Fruit fly (Drosophila melanogaster) whole organism, embryonic: ENCODE measurements around the gene CG18428.
A peak's percentile ranks its signal among the peaks of the same experiment; 100 is the strongest.

Experiments
- Asciz ChIP-seq: fragments of 200-800 bp; sonication (Bioruptor generic); optimal IDR thresholded peaks from 2 replicates; lab custom pipeline; 2017; ENCODE audit warnings: missing biosample characterization, mild to moderate bottlenecking, missing genetic modification characterization, missing genetic modification reagents
- CG1024 ChIP-seq: fragments of 200-800 bp; sonication (Bioruptor generic); IDR thresholded peaks from 2 replicates; pipeline ENCODE4 v1.3.6; 2022; ENCODE audit warnings: missing biosample characterization, missing genetic modification characterization
- CG10959 ChIP-seq: fragments of 200-800 bp; sonication (Bioruptor generic); IDR thresholded peaks from 2 replicates; pipeline ENCODE4 v1.3.6; 2022; ENCODE audit warnings: missing biosample characterization, missing genetic modification characterization
- CG11398 ChIP-seq: fragments of 200-800 bp; sonication (Bioruptor generic); optimal IDR thresholded peaks from 2 replicates; lab custom pipeline; 2016; ENCODE audit warnings: missing biosample characterization, missing genetic modification characterization
- CG12659 ChIP-seq: fragments of 200-800 bp; sonication (Bioruptor generic); optimal IDR thresholded peaks from 3 replicates; lab custom pipeline; 2017; ENCODE audit warnings: mild to moderate bottlenecking, missing biosample characterization, missing genetic modification reagents, missing genetic modification characterization
- CG13424 ChIP-seq: fragments of 200-800 bp; sonication (Bioruptor generic); optimal IDR thresholded peaks from 2 replicates; lab custom pipeline; 2019; ENCODE audit warnings: missing biosample characterization, mild to moderate bottlenecking, missing genetic modification characterization, moderate library complexity
- CG1603 ChIP-seq: fragments of 200-800 bp; sonication (Bioruptor generic); optimal IDR thresholded peaks from 2 replicates; lab custom pipeline; 2019; ENCODE audit warnings: missing biosample characterization, mild to moderate bottlenecking, missing genetic modification characterization, moderate library complexity
- CG18599 ChIP-seq: fragments of 200-800 bp; sonication (Bioruptor generic); optimal IDR thresholded peaks from 3 replicates; lab custom pipeline; 2017; ENCODE audit warnings: missing biosample characterization, missing genetic modification characterization, mild to moderate bottlenecking, moderate library complexity, missing genetic modification reagents
- CG2120 ChIP-seq: fragments of 200-800 bp; sonication (Bioruptor generic); optimal IDR thresholded peaks from 3 replicates; lab custom pipeline; 2016; ENCODE audit warnings: missing biosample characterization, missing genetic modification characterization
- CG2202 ChIP-seq: fragments of 200-800 bp; sonication (Bioruptor generic); optimal IDR thresholded peaks from 2 replicates; lab custom pipeline; 2018; ENCODE audit warnings: missing biosample characterization, mild to moderate bottlenecking, missing genetic modification characterization
- CG2678 ChIP-seq: fragments of 200-800 bp; sonication (Bioruptor generic); optimal IDR thresholded peaks from 3 replicates; lab custom pipeline; 2019; ENCODE audit warnings: missing biosample characterization, mild to moderate bottlenecking, missing genetic modification characterization, moderate library complexity
- CG31441 ChIP-seq: fragments of 200-800 bp; sonication (Bioruptor generic); IDR thresholded peaks from 2 replicates; pipeline ENCODE4 v1.3.6; 2022; ENCODE audit warnings: missing biosample characterization, missing genetic modification characterization
- CG3281 ChIP-seq: fragments of 200-800 bp; sonication (Bioruptor generic); optimal IDR thresholded peaks from 3 replicates; lab custom pipeline; 2017; ENCODE audit warnings: missing biosample characterization, mild to moderate bottlenecking, missing genetic modification characterization
- CG3847 ChIP-seq: fragments of 200-800 bp; sonication (Bioruptor generic); IDR thresholded peaks from 2 replicates; pipeline ENCODE4 v1.3.6; 2022; ENCODE audit warnings: missing biosample characterization, missing genetic modification characterization
- CG6854 ChIP-seq: fragments of 200-800 bp; sonication (Bioruptor generic); optimal IDR thresholded peaks from 3 replicates; lab custom pipeline; 2017; ENCODE audit warnings: missing biosample characterization, mild to moderate bottlenecking, missing genetic modification characterization
- CG7556 ChIP-seq: fragments of 200-800 bp; sonication (Bioruptor generic); optimal IDR thresholded peaks from 2 replicates; lab custom pipeline; 2017; ENCODE audit warnings: missing biosample characterization, mild to moderate bottlenecking, missing genetic modification characterization
- CG9727 ChIP-seq: fragments of 200-800 bp; sonication (Bioruptor generic); optimal IDR thresholded peaks from 3 replicates; lab custom pipeline; 2017; ENCODE audit warnings: missing biosample characterization, mild to moderate bottlenecking, missing genetic modification characterization
- CoRest ChIP-seq: fragments of 200-800 bp; sonication (Bioruptor generic); optimal IDR thresholded peaks from 3 replicates; lab custom pipeline; 2018; ENCODE audit warnings: missing biosample characterization, mild to moderate bottlenecking, missing genetic modification characterization, moderate library complexity
- Dad ChIP-seq: fragments of 200-800 bp; sonication (Bioruptor generic); optimal IDR thresholded peaks from 3 replicates; lab custom pipeline; 2016; ENCODE audit warnings: missing biosample characterization, missing genetic modification characterization
- Fer1 ChIP-seq: fragments of 200-800 bp; sonication (Bioruptor generic); optimal IDR thresholded peaks from 2 replicates; lab custom pipeline; 2017; ENCODE audit warnings: missing biosample characterization, mild to moderate bottlenecking, missing genetic modification characterization
- Max ChIP-seq: fragments of 200-800 bp; sonication (Bioruptor generic); optimal IDR thresholded peaks from 2 replicates; lab custom pipeline; 2016; ENCODE audit warnings: missing biosample characterization, mild to moderate bottlenecking, missing genetic modification characterization
- Meics ChIP-seq: fragments of 200-800 bp; sonication (Bioruptor generic); optimal IDR thresholded peaks from 2 replicates; lab custom pipeline; 2017; ENCODE audit warnings: missing biosample characterization, mild to moderate bottlenecking, missing genetic modification characterization
- Nf-YB ChIP-seq: fragments of 200-800 bp; sonication (Bioruptor generic); optimal IDR thresholded peaks from 3 replicates; lab custom pipeline; 2019; ENCODE audit warnings: missing biosample characterization, mild to moderate bottlenecking, missing genetic modification characterization, moderate library complexity
- PHDP ChIP-seq: fragments of 200-800 bp; sonication (Bioruptor generic); optimal IDR thresholded peaks from 3 replicates; lab custom pipeline; 2018; ENCODE audit warnings: missing biosample characterization, mild to moderate bottlenecking, missing genetic modification characterization, moderate library complexity
- Pdp1 ChIP-seq, 2 experiments: fragments of 200-800 bp; sonication (Bioruptor generic); optimal IDR thresholded peaks; 3 replicates each; lab custom pipeline; 2016; ENCODE audit warnings: missing biosample characterization in 2 of 2, missing genetic modification characterization in 2 of 2, mild to moderate bottlenecking in 1 of 2, moderate library complexity in 1 of 2
- Rfx ChIP-seq: fragments of 200-800 bp; sonication (Bioruptor generic); IDR thresholded peaks from 2 replicates; pipeline ENCODE4 v1.3.6; 2022; ENCODE audit warnings: missing biosample characterization, missing genetic modification characterization
- Xbp1 ChIP-seq: fragments of 200-800 bp; sonication (Bioruptor generic); optimal IDR thresholded peaks from 3 replicates; lab custom pipeline; 2016; ENCODE audit warnings: missing biosample characterization, mild to moderate bottlenecking, missing genetic modification characterization
- ara ChIP-seq: fragments of 200-800 bp; sonication (Bioruptor generic); IDR thresholded peaks from 2 replicates; pipeline ENCODE4 v1.3.6; 2022; ENCODE audit warnings: missing biosample characterization, missing genetic modification characterization
- crol ChIP-seq: fragments of 200-800 bp; sonication (Bioruptor generic); IDR thresholded peaks from 2 replicates; pipeline ENCODE4 v1.3.6; 2022; ENCODE audit warnings: missing biosample characterization, missing genetic modification characterization
- cwo ChIP-seq: fragments of 200-800 bp; sonication (Bioruptor generic); optimal IDR thresholded peaks from 3 replicates; lab custom pipeline; 2017; ENCODE audit warnings: missing biosample characterization, missing genetic modification characterization, mild to moderate bottlenecking, moderate library complexity, missing genetic modification reagents
- fd3F ChIP-seq: fragments of 200-800 bp; sonication (Bioruptor generic); optimal IDR thresholded peaks from 2 replicates; lab custom pipeline; 2018; ENCODE audit warnings: missing biosample characterization, mild to moderate bottlenecking, missing genetic modification characterization, moderate library complexity
- hbn ChIP-seq: fragments of 200-800 bp; sonication (Bioruptor generic); IDR thresholded peaks from 2 replicates; pipeline ENCODE4 v1.3.6; 2022; ENCODE audit warnings: missing biosample characterization, missing genetic modification characterization; ENCODE audit not compliant: partially characterized antibody
- hth ChIP-seq: fragments of >200 bp; optimal IDR thresholded peaks from 2 replicates; lab custom pipeline; 2017; ENCODE audit warnings: inconsistent platforms
- mld ChIP-seq: fragments of 200-800 bp; sonication (Bioruptor generic); IDR thresholded peaks from 3 replicates; pipeline ENCODE4 v1.3.6; 2022; ENCODE audit warnings: missing biosample characterization, missing genetic modification characterization; ENCODE audit not compliant: partially characterized antibody
- nau ChIP-seq: fragments of 200-800 bp; sonication (Bioruptor generic); optimal IDR thresholded peaks from 3 replicates; lab custom pipeline; 2017; ENCODE audit warnings: missing biosample characterization, mild to moderate bottlenecking, missing genetic modification characterization, missing genetic modification reagents
- nmo ChIP-seq: fragments of 200-800 bp; sonication (Bioruptor generic); optimal IDR thresholded peaks from 2 replicates; lab custom pipeline; 2018; ENCODE audit warnings: missing biosample characterization, mild to moderate bottlenecking, missing genetic modification characterization, moderate library complexity
- pb ChIP-seq: fragments of 200-800 bp; sonication (Bioruptor generic); optimal IDR thresholded peaks from 3 replicates; lab custom pipeline; 2016; ENCODE audit warnings: missing biosample characterization, missing genetic modification characterization
- row ChIP-seq: fragments of 200-800 bp; sonication (Bioruptor generic); IDR thresholded peaks from 3 replicates; pipeline ENCODE4 v1.3.6; 2022; ENCODE audit warnings: missing biosample characterization, missing genetic modification characterization
- stc ChIP-seq: fragments of 200-800 bp; sonication (Bioruptor generic); IDR thresholded peaks from 2 replicates; pipeline ENCODE4 v1.3.6; 2022; ENCODE audit warnings: missing biosample characterization, missing genetic modification characterization
- vfl ChIP-seq: fragments of 200-800 bp; sonication (Bioruptor generic); optimal IDR thresholded peaks from 2 replicates; lab custom pipeline; 2016; ENCODE audit warnings: missing biosample characterization, missing genetic modification characterization
- vvl ChIP-seq: fragments of 200-800 bp; sonication (Bioruptor generic); IDR thresholded peaks from 2 replicates; pipeline ENCODE4 v1.3.6; 2022; ENCODE audit warnings: missing biosample characterization, missing genetic modification characterization
- zf30C ChIP-seq: fragments of 200-800 bp; sonication (Bioruptor generic); optimal IDR thresholded peaks from 3 replicates; lab custom pipeline; 2018; ENCODE audit warnings: missing biosample characterization, mild to moderate bottlenecking, missing genetic modification characterization

CG18428 gene

dm6 chr3R:24093430-24093829 is 15.7 kb upstream of the CG18428 start (continued):
- TF ChIP-seq Meics (GFP tag; lab: Kevin White, UChicago) (peak; percentile 19), Rfx (GFP tag; lab: Robert Waterston, UW) (peak; percentile 33; the same call in 1 of the 2 replicates), CG9727 (GFP tag; lab: Kevin White, UChicago) (peak; percentile 22), zf30C (peak; percentile 4), row (peak; percentile 26; the same call in 2 of the 3 replicates), vvl (peak; percentile 17; the same call in 1 of the 2 replicates), CG13424 (tag; lab: Kevin White, UChicago) (peak; percentile 43), Pdp1 (GFP tag; optimal IDR thresholded peaks at IDR 0.05; lab: Kevin White, UChicago) (peak in 1 of 2 experiments; percentile 16), fd3F (GFP tag; lab: Kevin White, UChicago) (peak; percentile 40), Fer1 (GFP tag; lab: Kevin White, UChicago) (peak; percentile 26), CG6854 (GFP tag; lab: Kevin White, UChicago) (no peak), PHDP (peak; percentile 44), CG7556 (peak; percentile 61), CG3281 (GFP tag; lab: Kevin White, UChicago) (peak; percentile 14), pb (GFP tag; lab: Kevin White, UChicago) (no peak), CG1024 (GFP tag; lab: Robert Waterston, UW) (no peak), crol (GFP tag; lab: Robert Waterston, UW) (no peak), hbn (GFP tag; lab: Robert Waterston, UW) (no peak), ara (GFP tag; lab: Robert Waterston, UW) (no peak), Dad (GFP tag; lab: Kevin White, UChicago) (no peak), mld (GFP tag; lab: Robert Waterston, UW) (no peak), CG31441 (GFP tag; lab: Robert Waterston, UW) (peak; percentile 32; the same call in 1 of the 2 replicates), Xbp1 (GFP tag; lab: Kevin White, UChicago) (peak; percentile 38), stc (GFP tag; lab: Robert Waterston, UW) (no peak), Nf-YB (GFP tag; lab: Kevin White, UChicago) (no peak), Max (GFP tag; lab: Kevin White, UChicago) (no peak), vfl (GFP tag; lab: Kevin White, UChicago) (no peak), CG12659 (GFP tag; lab: Kevin White, UChicago) (peak; percentile 31), CG2120 (GFP tag; lab: Kevin White, UChicago) (peak; percentile 56), nmo (GFP tag; lab: Kevin White, UChicago) (peak; percentile 6), CG11398 (GFP tag; lab: Kevin White, UChicago) (no peak), hth (lab: Kevin White, UChicago) (no peak), Asciz (GFP tag; lab: Kevin White, UChicago) (peak; percentile 8), nau (GFP tag; lab: Kevin White, UChicago) (no peak), CG2678 (peak; percentile 14), CG10959 (GFP tag; lab: Robert Waterston, UW) (no peak), cwo (GFP tag; lab: Kevin White, UChicago) (no peak), CoRest (tag; lab: Kevin White, UChicago) (peak; percentile 49), CG3847 (GFP tag; lab: Robert Waterston, UW) (peak; percentile 20; the same call in 1 of the 2 replicates), CG1603 (tag; lab: Kevin White, UChicago) (no peak), CG2202 (tag; lab: Kevin White, UChicago) (no peak), CG18599 (GFP tag; lab: Kevin White, UChicago) (peak; percentile 26)
